Worm (Caenorhabditis elegans): ENCODE data around the gene C50F4.4.

Gene C50F4.4

DNA sequence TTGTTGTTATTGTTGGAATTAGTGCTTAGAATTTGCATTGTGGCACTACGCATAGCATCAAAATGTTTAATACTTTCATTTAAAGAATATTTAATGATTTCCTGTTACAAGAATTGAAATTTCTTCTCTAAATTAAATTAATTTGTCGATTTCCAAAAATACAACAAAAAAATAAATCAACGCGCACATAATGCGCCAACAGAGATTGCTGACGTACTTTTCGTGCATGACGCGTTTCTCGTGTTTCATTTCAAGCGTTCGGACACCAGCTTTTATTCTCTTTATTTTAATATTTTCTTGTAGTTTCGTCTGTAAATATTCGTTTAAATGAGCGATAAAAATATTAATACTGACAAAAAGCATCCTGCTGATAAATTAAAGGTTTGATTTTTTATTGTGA lies 23.0 kb upstream of the C50F4.4 start, which contains the start of gene eif-2Bdelta:
Gene eif-2Bdelta, plus strand, starts transcription at position 235 of the 400 bp plus-strand sequence.
- TF ChIP-seq ztf-4 (tag; optimal IDR thresholded peaks at IDR 0.05) (no peak), aha-1 (tag; optimal IDR thresholded peaks at IDR 0.05) (no peak), nhr-12 (tag; optimal IDR thresholded peaks at IDR 0.05) (no peak), lsy-2 (tag; optimal IDR thresholded peaks at IDR 0.05) (peak; percentile 71 to 84), C16A3.4 (tag; optimal IDR thresholded peaks at IDR 0.05) (peak; percentile 39), ceh-88 (GFP tag; IDR thresholded peaks at IDR 0.05) (no peak), ceh-90 (tag; optimal IDR thresholded peaks at IDR 0.05) (peak; percentile 9), dsc-1 (tag; optimal IDR thresholded peaks at IDR 0.05) (peak; percentile 78), sup-37 (GFP tag; optimal IDR thresholded peaks at IDR 0.05) (no peak), nhr-90 (tag; optimal IDR thresholded peaks at IDR 0.05; ENCODE audit: poor library complexity) (peak; percentile 74), efl-1 (optimal IDR thresholded peaks at IDR 0.05) (peak; percentile 51 to 73), efl-1 (GFP tag; optimal IDR thresholded peaks at IDR 0.05 in 1 of 2) (peak; percentile 68 to 96), irx-1 (tag; optimal IDR thresholded peaks at IDR 0.05) (peak; percentile 76), nhr-71 (tag; optimal IDR thresholded peaks at IDR 0.05) (peak; percentile 83), snpc-4 (tag; optimal IDR thresholded peaks at IDR 0.05) (peak; percentile 54), ceh-63 (GFP tag; optimal IDR thresholded peaks at IDR 0.05) (no peak), zip-4 (GFP tag; optimal IDR thresholded peaks at IDR 0.05) (peak; percentile 27), snu-23 (GFP tag; optimal IDR thresholded peaks at IDR 0.05) (peak; percentile 79), egl-27 (tag; optimal IDR thresholded peaks at IDR 0.05) (no peak), lir-3 (tag; optimal IDR thresholded peaks at IDR 0.05; ENCODE audit: poor library complexity) (no peak), nhr-76 (tag; optimal IDR thresholded peaks at IDR 0.05) (no peak), unc-98 (GFP tag; IDR thresholded peaks at IDR 0.05) (no peak), ama-1 (optimal IDR thresholded peaks at IDR 0.05) (no peak), sptf-1 (tag; optimal IDR thresholded peaks at IDR 0.05) (no peak), tlp-1 (tag; optimal IDR thresholded peaks at IDR 0.05) (no peak), rnt-1 (tag; optimal IDR thresholded peaks at IDR 0.05) (peak; percentile 76), lin-39 (tag; optimal IDR thresholded peaks at IDR 0.05) (peak; percentile 67), lin-35 (GFP tag; optimal IDR thresholded peaks at IDR 0.05) (peak; percentile 49 to 76), nhr-47 (tag; optimal IDR thresholded peaks at IDR 0.05) (peak; percentile 79), ceh-8 (GFP tag; optimal IDR thresholded peaks at IDR 0.05) (no peak), aly-2 (tag; optimal IDR thresholded peaks at IDR 0.05) (no peak), elt-3 (tag; optimal IDR thresholded peaks at IDR 0.05) (peak in 1 of 6 experiments; percentile 2), efl-3 (GFP tag; optimal IDR thresholded peaks at IDR 0.05) (no peak), hlh-4 (tag; optimal IDR thresholded peaks at IDR 0.05) (no peak), nhr-237 (tag; optimal IDR thresholded peaks at IDR 0.05) (no peak), swsn-7 (tag; optimal IDR thresholded peaks at IDR 0.05) (peak; percentile 76), grh-1 (GFP tag; IDR thresholded peaks at IDR 0.05) (no peak), fkh-8 (tag; optimal IDR thresholded peaks at IDR 0.05) (no peak), pqm-1 (tag; optimal IDR thresholded peaks at IDR 0.05) (no peak), ztf-11 (tag; optimal IDR thresholded peaks at IDR 0.05) (no peak), pax-3 (tag; optimal IDR thresholded peaks at IDR 0.05) (no peak), dpl-1 (GFP tag; optimal IDR thresholded peaks at IDR 0.05) (peak; percentile 57 to 76 (median 71)), Y116A8C.19 (tag; optimal IDR thresholded peaks at IDR 0.05; ENCODE audit: borderline replicate concordance) (no peak), unc-86 (tag; optimal IDR thresholded peaks at IDR 0.05) (peak; percentile 59), nhr-20 (tag; optimal IDR thresholded peaks at IDR 0.05) (peak; percentile 70), nhr-77 (tag; optimal IDR thresholded peaks at IDR 0.05) (no peak), isw-1 (GFP tag; IDR thresholded peaks at IDR 0.05) (peak; percentile 59), nhr-19 (GFP tag; conservative IDR thresholded peaks at IDR 0.05) (peak; percentile 67), fkh-4 (tag; optimal IDR thresholded peaks at IDR 0.05; ENCODE audit: borderline replicate concordance) (no peak), lin-13 (GFP tag; optimal IDR thresholded peaks at IDR 0.05) (no peak), xbp-1 (tag; optimal IDR thresholded peaks at IDR 0.05) (peak; percentile 75), vab-15 (tag; optimal IDR thresholded peaks at IDR 0.05) (no peak), unc-62 (GFP tag; optimal IDR thresholded peaks at IDR 0.05) (no peak)
